Worm (Caenorhabditis elegans): ENCODE measurements around the gene lact-1.

DNA sequence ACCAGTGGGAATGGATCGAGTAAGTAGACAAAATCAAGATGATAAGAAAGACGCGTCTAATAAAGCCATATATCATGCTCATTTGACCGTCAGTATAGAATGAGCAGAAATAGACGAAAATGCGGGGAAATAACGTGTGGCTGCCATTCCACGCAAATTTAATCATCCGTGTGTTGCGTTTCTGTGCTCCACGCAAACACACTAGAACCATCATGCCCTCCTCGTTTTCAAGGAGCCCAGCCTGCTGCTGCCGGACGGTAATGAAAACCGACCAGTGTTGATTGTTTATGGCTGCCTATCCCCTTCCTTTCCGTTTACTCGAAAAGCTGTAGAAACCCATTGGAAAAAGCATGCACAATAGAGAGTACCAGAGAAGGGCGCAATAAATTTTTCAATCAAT is 40.0 kb downstream of the lact-1 start:
- TF ChIP-seq pqm-1 (tag; optimal IDR thresholded peaks at IDR 0.05) (no peak), ama-1 (optimal IDR thresholded peaks at IDR 0.05) (no peak), hlh-30 (tag; optimal IDR thresholded peaks at IDR 0.05; ENCODE audit: insufficient read depth) (no peak), elt-2 (tag; optimal IDR thresholded peaks at IDR 0.05) (no peak), ceh-30 (tag; optimal IDR thresholded peaks at IDR 0.05) (no peak), unc-86 (tag; optimal IDR thresholded peaks at IDR 0.05) (no peak), lim-6 (tag; optimal IDR thresholded peaks at IDR 0.05) (no peak), unc-42 (tag; optimal IDR thresholded peaks at IDR 0.05) (peak; percentile 56)

All from whole organism, late embryonic.